Fruit fly (Drosophila melanogaster) whole organism: ENCODE measurements around the gene CG9776.

Experiments
- CG8478 ChIP-seq: fragments of >200 bp; optimal IDR thresholded peaks from 2 replicates; lab custom pipeline; 2018; ENCODE audit warnings: inconsistent platforms
- Dll ChIP-seq: fragments of >200 bp; optimal IDR thresholded peaks from 2 replicates; lab custom pipeline; 2017
- EcR ChIP-seq, 2 experiments: fragments of >200 bp; optimal IDR thresholded peaks; 2 replicates each; lab custom pipeline; 2017; ENCODE audit warnings: missing biosample characterization in 2 of 2, missing genetic modification characterization in 2 of 2, missing genetic modification reagents in 2 of 2
- pan ChIP-seq: fragments of >200 bp; optimal IDR thresholded peaks from 2 replicates; lab custom pipeline; 2017
- psq ChIP-seq: fragments of >200 bp; optimal IDR thresholded peaks from 2 replicates; lab custom pipeline; 2017
- usp ChIP-seq: fragments of >200 bp; optimal IDR thresholded peaks from 2 replicates; lab custom pipeline; 2017; ENCODE audit warnings: missing biosample characterization, missing genetic modification characterization, mixed read lengths

CG9776 gene

DNA sequence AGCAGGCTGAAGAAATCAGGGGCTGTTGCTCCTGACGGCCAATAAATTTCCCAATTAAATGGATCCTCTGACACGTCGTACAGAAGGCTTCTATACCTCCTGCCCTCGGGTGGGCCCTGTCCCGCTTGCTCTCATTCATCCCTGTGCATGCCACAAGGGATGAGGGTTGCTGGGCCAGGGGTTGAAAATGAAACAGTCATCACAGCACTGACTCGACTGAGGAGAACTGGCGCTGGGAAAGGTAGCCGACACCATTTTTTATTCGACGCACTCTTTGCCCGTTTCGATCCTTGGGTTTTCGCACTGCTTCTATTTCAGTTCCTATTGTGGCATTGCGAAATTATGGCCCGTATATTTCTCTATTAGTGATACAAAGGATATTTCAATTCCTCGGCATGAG is 7.3 kb upstream of the CG9776 start:
- TF ChIP-seq usp (no peak), pan (lab: Kevin White, UChicago) (no peak), psq (lab: Kevin White, UChicago) (no peak), Dll (lab: Kevin White, UChicago) (no peak), CG8478 (lab: Kevin White, UChicago) (no peak), EcR (GFP tag; optimal IDR thresholded peaks at IDR 0.05; lab: Kevin White, UChicago) (no peak)

- TF ChIP-seq Dll (lab: Kevin White, UChicago) (no peak), CG8478 (lab: Kevin White, UChicago) (no peak), usp (no peak), pan (lab: Kevin White, UChicago) (no peak), psq (lab: Kevin White, UChicago) (no peak), EcR (GFP tag; optimal IDR thresholded peaks at IDR 0.05; lab: Kevin White, UChicago) (no peak)
Observed at dm6 chr3R:4340174-4340573, 6.3 kb upstream of the CG9776 start.

DNA sequence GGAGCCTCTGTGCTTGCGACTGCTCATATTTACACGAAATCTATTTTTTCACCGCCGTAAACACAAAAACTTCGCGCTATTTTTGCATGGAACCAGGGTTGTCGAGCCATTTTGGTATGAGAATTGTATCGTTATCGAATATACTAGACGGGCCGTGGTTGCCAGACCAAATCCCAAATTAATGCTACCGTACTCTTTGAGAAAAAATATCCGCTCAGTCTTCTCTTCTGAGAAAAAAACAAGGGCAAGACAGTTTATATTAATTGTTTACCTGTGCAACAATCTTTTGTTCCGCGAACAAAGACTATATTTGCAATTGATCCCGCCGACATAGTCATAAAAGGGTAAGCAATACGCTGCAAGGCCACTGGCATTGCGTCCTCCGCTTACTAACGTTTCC is 3.7 kb upstream of the CG9776 start, which contains the start of the genes Skp2 and CG1103:
Skp2 (minus strand) TSS at position 95 of the 400 bp plus-strand sequence.
CG1103 (plus strand) TSS at position 176 of the 400 bp plus-strand sequence.
- TF ChIP-seq Dll (lab: Kevin White, UChicago) (no peak), CG8478 (lab: Kevin White, UChicago) (no peak), pan (lab: Kevin White, UChicago) (no peak), usp (no peak), EcR (GFP tag; optimal IDR thresholded peaks at IDR 0.05; lab: Kevin White, UChicago) (no peak), psq (lab: Kevin White, UChicago) (no peak)

dm6 chr3R:4334798-4335197 is 927 bp upstream of the CG9776 start, which contains the start of gene CG14645:
Gene CG14645 (plus strand): TSS chr3R:4335098.
- TF ChIP-seq EcR (GFP tag; optimal IDR thresholded peaks at IDR 0.05; lab: Kevin White, UChicago) (no peak), Dll (lab: Kevin White, UChicago) (no peak), CG8478 (lab: Kevin White, UChicago) (no peak), psq (lab: Kevin White, UChicago) (no peak), pan (lab: Kevin White, UChicago) (no peak), usp (no peak)

- no peak for TF ChIP-seq psq (lab: Kevin White, UChicago)
- TF ChIP-seq pan (lab: Kevin White, UChicago), result no peak
- TF ChIP-seq usp, result no peak
- no peak for TF ChIP-seq EcR (GFP tag; optimal IDR thresholded peaks at IDR 0.05; lab: Kevin White, UChicago)
- no peak for TF ChIP-seq CG8478 (lab: Kevin White, UChicago)
- TF ChIP-seq Dll (lab: Kevin White, UChicago), result no peak
Observed at dm6 chr3R:4319507-4320138, 14.2 kb downstream of the CG9776 start, which contains the start of gene CG9795. Gene CG9795 (plus strand): TSS chr3R:4319683.

DNA sequence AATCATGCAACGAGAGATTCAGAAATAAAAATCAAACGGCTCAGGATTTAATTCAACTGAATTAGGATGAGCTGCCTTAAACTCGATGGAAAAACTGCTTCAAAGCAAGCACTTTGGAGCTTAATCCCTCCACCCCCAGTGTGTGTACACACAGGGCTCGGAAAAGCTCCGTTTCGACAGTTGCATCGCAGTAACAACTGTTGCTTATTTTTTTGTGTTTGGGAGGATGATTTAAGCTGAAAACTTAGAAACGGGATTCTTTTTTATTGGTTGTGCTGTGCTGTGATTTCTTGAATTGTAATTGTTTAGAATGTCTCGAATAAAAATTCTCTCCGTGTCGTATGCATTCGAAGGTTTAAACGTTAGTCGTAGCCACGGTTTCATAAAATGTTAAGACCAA is 14.9 kb downstream of the CG9776 start, which contains the start of gene Syt14:
Syt14 (minus strand) TSS at position 71 of the 400 bp plus-strand sequence.
- TF ChIP-seq pan (lab: Kevin White, UChicago) (no peak), CG8478 (lab: Kevin White, UChicago) (no peak), EcR (GFP tag; optimal IDR thresholded peaks at IDR 0.05; lab: Kevin White, UChicago) (no peak), usp (no peak), Dll (lab: Kevin White, UChicago) (no peak), psq (lab: Kevin White, UChicago) (no peak)

- no peak for TF ChIP-seq pan (lab: Kevin White, UChicago)
- no peak for TF ChIP-seq psq (lab: Kevin White, UChicago)
- no peak for TF ChIP-seq Dll (lab: Kevin White, UChicago)
- TF ChIP-seq usp, result no peak
- TF ChIP-seq EcR (GFP tag; optimal IDR thresholded peaks at IDR 0.05; lab: Kevin White, UChicago), result no peak
Observed at dm6 chr3R:4318589-4318988, 15.3 kb downstream of the CG9776 start.

dm6 chr3R:4311067-4311723 is 22.7 kb downstream of the CG9776 start, which contains the start of gene Suv3:
Gene Suv3 (plus strand): TSS chr3R:4311555.
- TF ChIP-seq psq (lab: Kevin White, UChicago), result no peak

DNA sequence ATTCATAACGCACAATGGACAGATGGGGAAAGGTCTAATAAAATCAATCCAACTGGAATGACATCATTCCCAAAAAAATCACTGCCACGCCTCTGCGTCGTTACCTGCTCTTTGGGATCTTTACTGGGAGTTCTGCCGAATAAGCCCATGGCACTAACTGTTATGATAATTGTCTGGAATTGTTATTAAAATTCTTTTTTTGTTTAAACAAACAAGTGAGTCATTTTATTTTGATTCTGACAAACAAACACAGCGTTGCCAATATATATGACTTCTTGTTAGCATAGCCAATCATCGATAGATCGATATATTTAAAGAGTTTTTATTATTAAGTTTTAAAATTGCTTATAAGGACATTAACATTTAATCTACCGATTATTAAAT is 23.2 kb downstream of the CG9776 start, which contains the start of gene Vps24:
Vps24 (minus strand) TSS at position 265 of the 384 bp plus-strand sequence.
- no peak for TF ChIP-seq psq (lab: Kevin White, UChicago)
- no peak for TF ChIP-seq CG8478 (lab: Kevin White, UChicago)
- no peak for TF ChIP-seq pan (lab: Kevin White, UChicago)
- TF ChIP-seq usp, result no peak
- TF ChIP-seq EcR (GFP tag; optimal IDR thresholded peaks at IDR 0.05; lab: Kevin White, UChicago), result no peak
- no peak for TF ChIP-seq Dll (lab: Kevin White, UChicago)

- TF ChIP-seq usp (no peak), Dll (lab: Kevin White, UChicago) (no peak), CG8478 (lab: Kevin White, UChicago) (no peak), psq (lab: Kevin White, UChicago) (no peak), pan (lab: Kevin White, UChicago) (no peak), EcR (GFP tag; optimal IDR thresholded peaks at IDR 0.05; lab: Kevin White, UChicago) (no peak)
Observed at dm6 chr3R:4308708-4309107, 25.2 kb downstream of the CG9776 start.

dm6 chr3R:4307664-4308416 is 26.0 kb downstream of the CG9776 start, which contains the start of gene MP1:
Gene MP1 (plus strand): TSS chr3R:4307908.
- no peak for TF ChIP-seq Dll (lab: Kevin White, UChicago)
- no peak for TF ChIP-seq pan (lab: Kevin White, UChicago)
- TF ChIP-seq psq (lab: Kevin White, UChicago), result no peak
- no peak for TF ChIP-seq usp
- TF ChIP-seq EcR (GFP tag; optimal IDR thresholded peaks at IDR 0.05; lab: Kevin White, UChicago), result no peak
- TF ChIP-seq CG8478 (lab: Kevin White, UChicago), result no peak
